Fruit fly (Drosophila melanogaster): Measurements from ENCODE around the gene Art6.

Gene Art6

dm6 chr3R:13989453-13989852, 43.8 kb upstream of the Art6 start:
- no peak for TF ChIP-seq Met (GFP tag; optimal IDR thresholded peaks at IDR 0.05)
- peak; percentile 34 for TF ChIP-seq Eip78C (GFP tag)
- no peak for TF ChIP-seq Smox (GFP tag; optimal IDR thresholded peaks at IDR 0.05)
- TF ChIP-seq ss (GFP tag; optimal IDR thresholded peaks at IDR 0.05), result peak in 1 of 2 experiments; percentile 51
- TF ChIP-seq dsx (GFP tag; optimal IDR thresholded peaks at IDR 0.05; ENCODE audit: poor library complexity, severe bottlenecking), result peak; percentile 51
- TF ChIP-seq CG10631 (GFP tag; optimal IDR thresholded peaks at IDR 0.05), result peak; percentile 1
- TF ChIP-seq CG10669 (GFP tag; optimal IDR thresholded peaks at IDR 0.05), result peak; percentile 10
- TF ChIP-seq eg (GFP tag; IDR thresholded peaks at IDR 0.05), result no peak
- TF ChIP-seq CG3032 (tag; optimal IDR thresholded peaks at IDR 0.05), result no peak

DNA sequence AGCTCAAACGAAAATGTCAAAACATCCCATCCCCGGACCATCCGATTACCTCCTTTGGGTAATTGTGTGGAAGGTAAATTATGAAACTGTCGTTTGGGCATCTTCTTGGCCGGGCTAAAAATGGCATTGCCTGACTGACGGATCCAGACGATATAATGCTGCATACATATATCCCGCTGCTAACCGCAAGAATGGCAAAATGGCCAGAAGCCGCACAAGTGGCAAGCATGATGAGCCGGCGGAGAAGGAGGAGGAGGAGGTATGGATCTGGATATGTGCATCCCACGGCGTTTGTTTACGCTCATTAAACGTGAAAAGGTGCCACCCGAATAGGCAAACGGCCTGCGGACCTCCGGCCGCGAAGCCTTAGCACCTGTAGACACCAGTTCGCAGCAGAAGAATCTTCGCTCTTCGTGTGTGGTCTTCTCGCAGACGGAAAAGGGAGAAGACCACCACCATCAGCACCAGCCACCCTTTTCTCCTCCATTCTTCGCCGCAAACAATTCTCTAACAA, 43.4 kb upstream of the Art6 start:
- TF ChIP-seq CG6276 (GFP tag; optimal IDR thresholded peaks at IDR 0.05), result no peak

dm6 chr3R:13986648-13987047, 41.0 kb upstream of the Art6 start:
- TF ChIP-seq Hr4 (GFP tag; optimal IDR thresholded peaks at IDR 0.05) (peak; percentile 19), vri (GFP tag; optimal IDR thresholded peaks at IDR 0.05) (no peak), CG9139 (GFP tag; optimal IDR thresholded peaks at IDR 0.05) (no peak), Eip78C (GFP tag) (peak; percentile 27), CG32006 (GFP tag; optimal IDR thresholded peaks at IDR 0.05) (peak; percentile 29)

dm6 chr3R:13984922-13985581, 39.4 kb upstream of the Art6 start:
- TF ChIP-seq ss (GFP tag; optimal IDR thresholded peaks at IDR 0.05) (peak; percentile 72 to 82), CG6163 (GFP tag; IDR thresholded peaks at IDR 0.05) (peak; percentile 91), cyc (GFP tag; optimal IDR thresholded peaks at IDR 0.05) (peak; percentile 69), Hr39 (GFP tag; optimal IDR thresholded peaks at IDR 0.05) (peak; percentile 65), CG11762 (GFP tag; optimal IDR thresholded peaks at IDR 0.05; ENCODE audit: insufficient read depth) (peak; percentile 81), CG10631 (GFP tag; optimal IDR thresholded peaks at IDR 0.05) (peak; percentile 85), CG16779 (tag; optimal IDR thresholded peaks at IDR 0.05) (peak; percentile 74), vri (GFP tag; optimal IDR thresholded peaks at IDR 0.05) (peak; percentile 6), CG6792 (GFP tag; optimal IDR thresholded peaks at IDR 0.05) (peak; percentile 79), CG3032 (tag; optimal IDR thresholded peaks at IDR 0.05) (peak; percentile 90), pdm3 (GFP tag; optimal IDR thresholded peaks at IDR 0.05) (peak; percentile 83), CG11902 (GFP tag; optimal IDR thresholded peaks at IDR 0.05) (peak; percentile 5), CG6854 (GFP tag; optimal IDR thresholded peaks at IDR 0.05) (peak; percentile 6), Eip75B (GFP tag; optimal IDR thresholded peaks at IDR 0.05) (peak; percentile 88), CG1621 (tag; optimal IDR thresholded peaks at IDR 0.05) (peak; percentile 86), Sox14 (GFP tag; optimal IDR thresholded peaks at IDR 0.05) (peak; percentile 76), Met (GFP tag; optimal IDR thresholded peaks at IDR 0.05) (peak; percentile 72), CG10669 (GFP tag; optimal IDR thresholded peaks at IDR 0.05) (peak; percentile 84), fkh (GFP tag; optimal IDR thresholded peaks at IDR 0.05) (no peak), esn (GFP tag; optimal IDR thresholded peaks at IDR 0.05) (peak; percentile 76), Blimp-1 (GFP tag; optimal IDR thresholded peaks at IDR 0.05) (no peak), Hr38 (GFP tag; optimal IDR thresholded peaks at IDR 0.05) (no peak), Ets96B (tag; optimal IDR thresholded peaks at IDR 0.05) (peak; percentile 90), svp (GFP tag) (peak; percentile 82), OdsH (GFP tag; optimal IDR thresholded peaks at IDR 0.05) (peak; percentile 85), CG11294 (GFP tag; IDR thresholded peaks at IDR 0.05) (peak; percentile 81), fd85E (GFP tag; optimal IDR thresholded peaks at IDR 0.05) (no peak), acj6 (GFP tag; optimal IDR thresholded peaks at IDR 0.05) (peak; percentile 81), Sox102F (GFP tag; optimal IDR thresholded peaks at IDR 0.05) (peak; percentile 51), Gug (GFP tag; IDR thresholded peaks at IDR 0.05) (peak; percentile 75), Sox15 (GFP tag; optimal IDR thresholded peaks at IDR 0.05) (peak; percentile 21), Smox (GFP tag; optimal IDR thresholded peaks at IDR 0.05) (peak; percentile 61), Eip78C (GFP tag) (peak; percentile 97), Lpt (GFP tag; optimal IDR thresholded peaks at IDR 0.05) (peak; percentile 72), CG4318 (GFP tag; optimal IDR thresholded peaks at IDR 0.05) (peak; percentile 64), CG15336 (GFP tag; IDR thresholded peaks at IDR 0.05) (peak; percentile 86), salr (GFP tag; optimal IDR thresholded peaks at IDR 0.05) (peak; percentile 63 to 87), CG3919 (GFP tag; optimal IDR thresholded peaks at IDR 0.05) (peak; percentile 87)

Measured in whole organism, prepupa.